Fruit fly (Drosophila melanogaster) whole organism, embryonic: ENCODE results near the gene CG17982.

ENCODE experiments used
- Bgb ChIP-seq: fragments of 200-800 bp; sonication (Bioruptor generic); IDR thresholded peaks from 2 replicates; pipeline ENCODE4 v1.3.6; 2022; ENCODE audit warnings: missing biosample characterization, missing genetic modification characterization; ENCODE audit not compliant: partially characterized antibody
- CG10267 ChIP-seq: fragments of 200-800 bp; sonication (Bioruptor generic); optimal IDR thresholded peaks from 2 replicates; lab custom pipeline; 2018; ENCODE audit warnings: missing biosample characterization, mild to moderate bottlenecking, missing genetic modification characterization, moderate library complexity
- CG11093 ChIP-seq: fragments of 200-800 bp; sonication (Bioruptor generic); IDR thresholded peaks from 3 replicates; pipeline ENCODE4 v1.3.6; 2022; ENCODE audit warnings: missing biosample characterization, missing genetic modification characterization
- CG12071 ChIP-seq: fragments of 200-800 bp; sonication (Bioruptor generic); optimal IDR thresholded peaks from 3 replicates; lab custom pipeline; 2018; ENCODE audit warnings: missing biosample characterization, mild to moderate bottlenecking, missing genetic modification characterization
- CG12659 ChIP-seq: fragments of 200-800 bp; sonication (Bioruptor generic); optimal IDR thresholded peaks from 3 replicates; lab custom pipeline; 2017; ENCODE audit warnings: mild to moderate bottlenecking, missing biosample characterization, missing genetic modification reagents, missing genetic modification characterization
- CG17612 ChIP-seq: fragments of 200-800 bp; sonication (Bioruptor generic); IDR thresholded peaks from 2 replicates; pipeline ENCODE4 v1.3.6; 2022; ENCODE audit warnings: missing biosample characterization, missing genetic modification characterization
- CG17912 ChIP-seq: fragments of 200-800 bp; sonication (Bioruptor generic); optimal IDR thresholded peaks from 2 replicates; lab custom pipeline; 2018; ENCODE audit warnings: missing biosample characterization, mild to moderate bottlenecking, missing genetic modification characterization
- CG18599 ChIP-seq: fragments of 200-800 bp; sonication (Bioruptor generic); optimal IDR thresholded peaks from 3 replicates; lab custom pipeline; 2017; ENCODE audit warnings: missing biosample characterization, missing genetic modification characterization, mild to moderate bottlenecking, moderate library complexity, missing genetic modification reagents
- CG18764 ChIP-seq: fragments of 200-800 bp; sonication (Bioruptor generic); optimal IDR thresholded peaks from 3 replicates; lab custom pipeline; 2016; ENCODE audit warnings: missing biosample characterization, missing genetic modification characterization
- CG2678 ChIP-seq: fragments of 200-800 bp; sonication (Bioruptor generic); optimal IDR thresholded peaks from 3 replicates; lab custom pipeline; 2019; ENCODE audit warnings: missing biosample characterization, mild to moderate bottlenecking, missing genetic modification characterization, moderate library complexity
- CG32532 ChIP-seq: fragments of 200-800 bp; sonication (Bioruptor generic); IDR thresholded peaks from 2 replicates; pipeline ENCODE4 v1.3.6; 2022; ENCODE audit warnings: missing biosample characterization, missing genetic modification characterization
- CG34422 ChIP-seq: fragments of 200-800 bp; sonication (Bioruptor generic); IDR thresholded peaks from 3 replicates; pipeline ENCODE4 v1.3.6; 2022; ENCODE audit warnings: missing biosample characterization, missing genetic modification characterization
- CG4617 ChIP-seq: fragments of 200-800 bp; sonication (Bioruptor generic); optimal IDR thresholded peaks from 3 replicates; lab custom pipeline; 2016; ENCODE audit warnings: missing biosample characterization, missing genetic modification characterization, borderline replicate concordance
- CG4820 ChIP-seq: fragments of 200-800 bp; sonication (Bioruptor generic); optimal IDR thresholded peaks from 3 replicates; lab custom pipeline; 2016; ENCODE audit warnings: missing biosample characterization, missing genetic modification characterization
- CG6254 ChIP-seq: fragments of 200-800 bp; sonication (Bioruptor generic); optimal IDR thresholded peaks from 3 replicates; lab custom pipeline; 2017; ENCODE audit warnings: mild to moderate bottlenecking, missing biosample characterization, missing genetic modification reagents, missing genetic modification characterization
- CG6689 ChIP-seq: fragments of 200-800 bp; sonication (Bioruptor generic); IDR thresholded peaks from 2 replicates; pipeline ENCODE4 v1.3.6; 2022; ENCODE audit warnings: missing biosample characterization, missing genetic modification characterization
- CG6765 ChIP-seq: fragments of 200-800 bp; sonication (Bioruptor generic); optimal IDR thresholded peaks from 3 replicates; lab custom pipeline; 2017; ENCODE audit warnings: missing biosample characterization, mild to moderate bottlenecking, missing genetic modification characterization
- CG7372 ChIP-seq: fragments of 200-800 bp; sonication (Bioruptor generic); IDR thresholded peaks from 2 replicates; pipeline ENCODE4 v1.3.6; 2022; ENCODE audit warnings: missing biosample characterization, missing genetic modification characterization
- CG7786 ChIP-seq: fragments of 200-800 bp; sonication (Bioruptor generic); optimal IDR thresholded peaks from 2 replicates; lab custom pipeline; 2016; ENCODE audit warnings: missing biosample characterization, missing genetic modification characterization
- CG8478 ChIP-seq: fragments of >200 bp; optimal IDR thresholded peaks from 2 replicates; lab custom pipeline; 2018
- CG9609 ChIP-seq: fragments of 200-800 bp; sonication (Bioruptor generic); optimal IDR thresholded peaks from 3 replicates; lab custom pipeline; 2016; ENCODE audit warnings: missing biosample characterization, missing genetic modification characterization
- CG9727 ChIP-seq: fragments of 200-800 bp; sonication (Bioruptor generic); optimal IDR thresholded peaks from 3 replicates; lab custom pipeline; 2017; ENCODE audit warnings: missing biosample characterization, mild to moderate bottlenecking, missing genetic modification characterization
- CHES-1-like ChIP-seq: fragments of 200-800 bp; sonication (Bioruptor generic); optimal IDR thresholded peaks from 2 replicates; lab custom pipeline; 2016; ENCODE audit warnings: missing biosample characterization, missing genetic modification characterization
- D19A ChIP-seq: fragments of 200-800 bp; optimal IDR thresholded peaks from 3 replicates; lab custom pipeline; 2019; ENCODE audit warnings: missing biosample characterization, mild to moderate bottlenecking, missing genetic modification characterization, moderate library complexity
- E2f1 ChIP-seq: fragments of 200-800 bp; sonication (Bioruptor generic); IDR thresholded peaks from 2 replicates; pipeline ENCODE4 v1.3.6; 2022; ENCODE audit warnings: missing biosample characterization, missing genetic modification characterization
- HLHmδ ChIP-seq: fragments of 200-800 bp; sonication (Bioruptor generic); optimal IDR thresholded peaks from 2 replicates; lab custom pipeline; 2018; ENCODE audit warnings: missing biosample characterization, mild to moderate bottlenecking, missing genetic modification characterization, moderate library complexity
- Hr3 ChIP-seq: fragments of 200-800 bp; sonication (Bioruptor generic); optimal IDR thresholded peaks from 3 replicates; lab custom pipeline; 2016; ENCODE audit warnings: missing biosample characterization, missing genetic modification characterization
- Nf-YA ChIP-seq: fragments of 200-800 bp; sonication (Bioruptor generic); IDR thresholded peaks from 2 replicates; pipeline ENCODE4 v1.3.6; 2022; ENCODE audit warnings: missing biosample characterization, missing genetic modification characterization
- PHDP ChIP-seq: fragments of 200-800 bp; sonication (Bioruptor generic); optimal IDR thresholded peaks from 3 replicates; lab custom pipeline; 2018; ENCODE audit warnings: missing biosample characterization, mild to moderate bottlenecking, missing genetic modification characterization, moderate library complexity
- Six4 ChIP-seq: fragments of 200-800 bp; sonication (Bioruptor generic); optimal IDR thresholded peaks from 2 replicates; lab custom pipeline; 2016; ENCODE audit warnings: missing biosample characterization, missing genetic modification characterization
- Trl ChIP-seq, 3 experiments: fragments of >200 bp in 2 of 3; fragments of 200-800 bp in 1 of 3; sonication (Bioruptor generic) in 1 of 3; optimal IDR thresholded peaks; 2 replicates in 1 of 3; 3 replicates in 2 of 3; lab custom pipeline; 2016 to 2017; ENCODE audit warnings: missing biosample characterization in 1 of 3, missing genetic modification characterization in 1 of 3
- Vsx1 ChIP-seq: fragments of 200-800 bp; sonication (Bioruptor generic); optimal IDR thresholded peaks from 2 replicates; lab custom pipeline; 2017; ENCODE audit warnings: missing biosample characterization, mild to moderate bottlenecking, missing genetic modification characterization, missing genetic modification reagents
- ac ChIP-seq: fragments of 200-800 bp; sonication (Bioruptor generic); optimal IDR thresholded peaks from 3 replicates; lab custom pipeline; 2017; ENCODE audit warnings: missing biosample characterization, mild to moderate bottlenecking, missing genetic modification characterization
- br ChIP-seq: fragments of >200 bp; optimal IDR thresholded peaks from 2 replicates; lab custom pipeline; 2017
- cad ChIP-seq: fragments of >200 bp; optimal IDR thresholded peaks from 2 replicates; lab custom pipeline; 2017; ENCODE audit warnings: missing biosample characterization, missing genetic modification characterization
- cas ChIP-seq: fragments of 200-800 bp; sonication (Bioruptor generic); IDR thresholded peaks from 2 replicates; pipeline ENCODE4 v1.3.6; 2022; ENCODE audit warnings: missing biosample characterization, missing genetic modification characterization
- cg ChIP-seq: fragments of 200-800 bp; sonication (Bioruptor generic); optimal IDR thresholded peaks from 3 replicates; lab custom pipeline; 2019; ENCODE audit warnings: missing biosample characterization, mild to moderate bottlenecking, missing genetic modification characterization, moderate library complexity
- emc ChIP-seq: fragments of 200-800 bp; sonication (Bioruptor generic); optimal IDR thresholded peaks from 2 replicates; lab custom pipeline; 2016; ENCODE audit warnings: missing biosample characterization, missing genetic modification characterization
- ems ChIP-seq: fragments of 200-800 bp; sonication (Bioruptor generic); optimal IDR thresholded peaks from 3 replicates; lab custom pipeline; 2016; ENCODE audit warnings: missing biosample characterization, missing genetic modification characterization
- eyg ChIP-seq: fragments of 200-800 bp; sonication (Bioruptor generic); optimal IDR thresholded peaks from 3 replicates; lab custom pipeline; 2016; ENCODE audit warnings: missing biosample characterization, missing genetic modification characterization
- ftz-f1 ChIP-seq: fragments of 200-800 bp; sonication (Bioruptor generic); optimal IDR thresholded peaks from 2 replicates; lab custom pipeline; 2016; ENCODE audit warnings: missing biosample characterization, missing genetic modification characterization
- knrl ChIP-seq: fragments of 200-800 bp; sonication (Bioruptor generic); IDR thresholded peaks from 3 replicates; pipeline ENCODE4 v1.3.6; 2022; ENCODE audit warnings: missing biosample characterization, missing genetic modification characterization; ENCODE audit not compliant: partially characterized antibody
- mirr ChIP-seq: fragments of 200-800 bp; sonication (Bioruptor generic); optimal IDR thresholded peaks from 3 replicates; lab custom pipeline; 2018; ENCODE audit warnings: missing biosample characterization, mild to moderate bottlenecking, missing genetic modification characterization
- nmo ChIP-seq: fragments of 200-800 bp; sonication (Bioruptor generic); optimal IDR thresholded peaks from 2 replicates; lab custom pipeline; 2018; ENCODE audit warnings: missing biosample characterization, mild to moderate bottlenecking, missing genetic modification characterization, moderate library complexity
- oc ChIP-seq: fragments of 200-800 bp; sonication (Bioruptor generic); optimal IDR thresholded peaks from 2 replicates; lab custom pipeline; 2018; ENCODE audit warnings: missing biosample characterization, mild to moderate bottlenecking, missing genetic modification characterization, moderate library complexity
- otp ChIP-seq: fragments of 200-800 bp; sonication (Bioruptor generic); IDR thresholded peaks from 3 replicates; pipeline ENCODE4, ENCODE4 v1.3.6; 2022; ENCODE audit warnings: missing biosample characterization, missing genetic modification characterization
- pnt ChIP-seq: fragments of 200-800 bp; sonication (Bioruptor generic); optimal IDR thresholded peaks from 3 replicates; lab custom pipeline; 2016; ENCODE audit warnings: missing biosample characterization, missing genetic modification characterization
- psq ChIP-seq: fragments of 200-800 bp; sonication (Bioruptor generic); optimal IDR thresholded peaks from 2 replicates; lab custom pipeline; 2017; ENCODE audit warnings: missing biosample characterization, missing genetic modification characterization
- seq ChIP-seq: fragments of 200-800 bp; sonication (Bioruptor generic); IDR thresholded peaks from 2 replicates; pipeline ENCODE4 v1.3.6; 2022; ENCODE audit warnings: missing biosample characterization, missing genetic modification characterization
- twi ChIP-seq: fragments of 200-800 bp; optimal IDR thresholded peaks from 2 replicates; lab custom pipeline; 2019; ENCODE audit warnings: missing biosample characterization, mild to moderate bottlenecking, missing genetic modification characterization, moderate library complexity
- yki ChIP-seq: fragments of >200 bp; optimal IDR thresholded peaks from 3 replicates; lab custom pipeline; 2018

The CG17982 gene

dm6 chrX:8157294-8157693 is 13.7 kb upstream of the CG17982 start, which contains the start of the genes Traf6 and GIIIspla2 (continued):
- TF ChIP-seq CHES-1-like (GFP tag; lab: Kevin White, UChicago) (peak; percentile 53), CG18599 (GFP tag; lab: Kevin White, UChicago) (peak; percentile 84), twi (tag; lab: Kevin White, UChicago) (peak; percentile 63), CG2678 (tag; lab: Kevin White, UChicago) (no peak), PHDP (tag; lab: Kevin White, UChicago) (peak; percentile 80), CG6254 (GFP tag; lab: Kevin White, UChicago) (peak; percentile 43), CG4617 (GFP tag; lab: Kevin White, UChicago) (peak; percentile 57), CG17612 (peak; percentile 27; the same call in 1 of the 2 replicates), Hr3 (GFP tag; lab: Kevin White, UChicago) (peak; percentile 78), nmo (GFP tag; lab: Kevin White, UChicago) (peak; percentile 83), CG18764 (GFP tag; lab: Kevin White, UChicago) (peak; percentile 43), CG12071 (GFP tag; lab: Kevin White, UChicago) (peak; percentile 31), CG9727 (peak; percentile 62), HLHmδ (GFP tag; lab: Kevin White, UChicago) (no peak), CG6765 (GFP tag; lab: Kevin White, UChicago) (peak; percentile 30), Bgb (GFP tag; lab: Robert Waterston, UW) (no peak; the same call in 1 of the 2 replicates), ac (GFP tag; lab: Kevin White, UChicago) (no peak), CG4820 (GFP tag; lab: Kevin White, UChicago) (peak; percentile 42), cad (GFP tag; lab: Kevin White, UChicago) (no peak), CG9609 (GFP tag; lab: Kevin White, UChicago) (peak; percentile 59), CG32532 (GFP tag; lab: Robert Waterston, UW) (peak; percentile 83), oc (tag; lab: Kevin White, UChicago) (no peak), knrl (GFP tag; lab: Robert Waterston, UW) (peak; percentile 50; the same call in 1 of the 3 replicates), CG12659 (GFP tag; lab: Kevin White, UChicago) (peak; percentile 88), Trl (optimal IDR thresholded peaks at IDR 0.05; lab: Kevin White, UChicago) (no peak), Trl (GFP tag; optimal IDR thresholded peaks at IDR 0.05; lab: Kevin White, UChicago) (peak; percentile 64), D19A (no peak), seq (GFP tag; lab: Robert Waterston, UW) (peak; percentile 56), CG10267 (tag; lab: Kevin White, UChicago) (peak; percentile 95), yki (no peak), psq (GFP tag; lab: Kevin White, UChicago) (peak; percentile 39), CG8478 (no peak), ems (GFP tag; lab: Kevin White, UChicago) (peak; percentile 63), CG17912 (GFP tag; lab: Kevin White, UChicago) (peak; percentile 16), eyg (GFP tag; lab: Kevin White, UChicago) (peak; percentile 17), CG11093 (GFP tag; lab: Robert Waterston, UW) (peak; percentile 43; the same call in 1 of the 3 replicates), CG7786 (GFP tag; lab: Kevin White, UChicago) (peak; percentile 72), CG7372 (GFP tag; lab: Robert Waterston, UW) (peak; percentile 78), mirr (GFP tag; lab: Kevin White, UChicago) (peak; percentile 66), Six4 (GFP tag; lab: Kevin White, UChicago) (peak; percentile 40), ftz-f1 (GFP tag; lab: Kevin White, UChicago) (peak; percentile 41), cas (GFP tag; lab: Robert Waterston, UW) (0 out of 2 replicates have a peak, but pooled peaks have one; percentile 9), Nf-YA (GFP tag; lab: Robert Waterston, UW) (0 out of 2 replicates have a peak, but pooled peaks have one; percentile 17), otp (GFP tag; lab: Robert Waterston, UW) (0 out of 3 replicates have a peak, but pooled peaks have one; percentile 24), br (no peak), cg (no peak), pnt (GFP tag; lab: Kevin White, UChicago) (peak; percentile 49), emc (GFP tag; lab: Kevin White, UChicago) (peak; percentile 21), CG6689 (peak; percentile 74), CG34422 (GFP tag; lab: Robert Waterston, UW) (peak; percentile 73; the same call in 2 of the 3 replicates), E2f1 (peak; percentile 81), Vsx1 (GFP tag; lab: Kevin White, UChicago) (no peak)
